Worm (Caenorhabditis elegans): Measurements from ENCODE around the gene T06C12.14.

- TF ChIP-seq F49E8.2 (tag; optimal IDR thresholded peaks at IDR 0.05; ENCODE audit: borderline replicate concordance) (no peak), R02D3.7 (tag; optimal IDR thresholded peaks at IDR 0.05) (no peak), F26F4.8 (GFP tag; conservative IDR thresholded peaks at IDR 0.05) (no peak), dmd-6 (GFP tag; IDR thresholded peaks at IDR 0.05) (no peak), zip-2 (tag; optimal IDR thresholded peaks at IDR 0.05) (no peak), D1046.2 (GFP tag; IDR thresholded peaks at IDR 0.05) (no peak), nhr-10 (tag; optimal IDR thresholded peaks at IDR 0.05) (no peak), lin-15B (tag; optimal IDR thresholded peaks at IDR 0.05) (no peak), nhr-77 (tag; optimal IDR thresholded peaks at IDR 0.05) (no peak)
Measured at ce11 chrV:15943125-15943524, 43.3 kb downstream of the T06C12.14 start, which contains the start of gene srw-53.
